Worm (Caenorhabditis elegans) whole organism, mixed stage, embryonic: Measurements from ENCODE around the gene toe-1.

Source experiments
- M03D4.4 ChIP-seq: sonication (generic microtip); optimal IDR thresholded peaks from 2 replicates; lab custom pipeline; 2017; ENCODE audit warnings: mild to moderate bottlenecking, missing genetic modification characterization, missing compliant biosample characterization
- bed-3 ChIP-seq: fragments of 200-800 bp; sonication (Bioruptor generic); optimal IDR thresholded peaks from 3 replicates; lab custom pipeline; 2018; ENCODE audit warnings: mild to moderate bottlenecking, missing genetic modification characterization, moderate library complexity, missing compliant biosample characterization
- blmp-1 ChIP-seq: fragments of 150-350 bp; optimal IDR thresholded peaks from 2 replicates; lab custom pipeline; 2014; ENCODE audit warnings: missing biosample characterization, missing genetic modification characterization
- ceh-43 ChIP-seq: fragments of 200-800 bp; sonication (Bioruptor generic); optimal IDR thresholded peaks from 2 replicates; lab custom pipeline; 2018; ENCODE audit warnings: mild to moderate bottlenecking, missing genetic modification characterization, moderate library complexity, missing compliant biosample characterization
- ceh-83 ChIP-seq: fragments of 200-800 bp; sonication (Bioruptor generic); optimal IDR thresholded peaks from 2 replicates; lab custom pipeline; 2018; ENCODE audit warnings: mild to moderate bottlenecking, missing genetic modification characterization, missing compliant biosample characterization
- ces-1 ChIP-seq: fragments of 150-350 bp; optimal IDR thresholded peaks from 2 replicates; lab custom pipeline; 2014; ENCODE audit warnings: missing biosample characterization, missing genetic modification reagents, missing genetic modification characterization
- cnd-1 ChIP-seq: fragments of 200-800 bp; sonication (Bioruptor generic); optimal IDR thresholded peaks from 2 replicates; lab custom pipeline; 2018; ENCODE audit warnings: mild to moderate bottlenecking, missing genetic modification characterization, missing compliant biosample characterization
- drap-1 ChIP-seq: fragments of 200-800 bp; sonication (Bioruptor generic); optimal IDR thresholded peaks from 3 replicates; lab custom pipeline; 2018; ENCODE audit warnings: mild to moderate bottlenecking, missing genetic modification characterization, missing compliant biosample characterization
- elt-1 ChIP-seq: sonication (generic microtip); optimal IDR thresholded peaks from 2 replicates; lab custom pipeline; 2017; ENCODE audit warnings: missing genetic modification characterization, mild to moderate bottlenecking, missing compliant biosample characterization, antibody characterized with exemption, moderate library complexity, borderline replicate concordance; ENCODE audit not compliant: insufficient read depth
- elt-3 ChIP-seq: fragments of 150-350 bp; optimal IDR thresholded peaks from 2 replicates; lab custom pipeline; 2014; ENCODE audit warnings: missing biosample characterization, missing genetic modification characterization
- flh-1 ChIP-seq: fragments of 200-800 bp; sonication (Bioruptor generic); optimal IDR thresholded peaks from 2 replicates; lab custom pipeline; 2018; ENCODE audit warnings: mild to moderate bottlenecking, missing genetic modification characterization, moderate library complexity, missing compliant biosample characterization
- ham-2 ChIP-seq: fragments of 200-800 bp; sonication (Bioruptor generic); optimal IDR thresholded peaks from 2 replicates; lab custom pipeline; 2018; ENCODE audit warnings: mild to moderate bottlenecking, missing genetic modification characterization, missing compliant biosample characterization
- hlh-1 ChIP-seq: fragments of 150-350 bp; optimal IDR thresholded peaks from 2 replicates; lab custom pipeline; 2014; ENCODE audit warnings: missing biosample characterization, missing genetic modification reagents, missing genetic modification characterization
- lin-13 ChIP-seq: fragments of 150-350 bp; optimal IDR thresholded peaks from 2 replicates; lab custom pipeline; 2014; ENCODE audit warnings: missing biosample characterization, missing genetic modification characterization
- lin-32 ChIP-seq: fragments of 200-800 bp; sonication (Bioruptor generic); optimal IDR thresholded peaks from 2 replicates; lab custom pipeline; 2018; ENCODE audit warnings: mild to moderate bottlenecking, missing genetic modification characterization, missing compliant biosample characterization
- lsy-2 ChIP-seq: fragments of 150-350 bp; optimal IDR thresholded peaks from 2 replicates; lab custom pipeline; 2014; ENCODE audit warnings: missing biosample characterization, missing genetic modification characterization
- mab-5 ChIP-seq: fragments of 150-350 bp; optimal IDR thresholded peaks from 2 replicates; lab custom pipeline; 2014; ENCODE audit warnings: missing biosample characterization, missing genetic modification characterization
- mep-1 ChIP-seq: fragments of 150-350 bp; optimal IDR thresholded peaks from 2 replicates; lab custom pipeline; 2017; ENCODE audit warnings: missing biosample characterization, missing genetic modification reagents, missing genetic modification characterization, inconsistent platforms
- mls-2 ChIP-seq: sonication (generic microtip); optimal IDR thresholded peaks from 2 replicates; lab custom pipeline; 2016; ENCODE audit warnings: mild to moderate bottlenecking, missing genetic modification characterization, moderate library complexity, missing compliant biosample characterization
- nhr-12 ChIP-seq: fragments of 150-350 bp; optimal IDR thresholded peaks from 2 replicates; lab custom pipeline; 2014; ENCODE audit warnings: missing biosample characterization, missing genetic modification characterization
- nhr-2 ChIP-seq: fragments of 150-350 bp; optimal IDR thresholded peaks from 2 replicates; lab custom pipeline; 2014; ENCODE audit warnings: missing biosample characterization, missing genetic modification characterization
- nhr-237 ChIP-seq: fragments of 150-350 bp; optimal IDR thresholded peaks from 2 replicates; lab custom pipeline; 2014; ENCODE audit warnings: missing biosample characterization, missing genetic modification characterization
- nhr-28 ChIP-seq: fragments of 150-350 bp; optimal IDR thresholded peaks from 2 replicates; lab custom pipeline; 2014; ENCODE audit warnings: missing biosample characterization, missing genetic modification characterization
- nhr-76 ChIP-seq: sonication (generic microtip); optimal IDR thresholded peaks from 2 replicates; lab custom pipeline; 2017; ENCODE audit warnings: missing biosample characterization, missing genetic modification characterization
- pha-4 ChIP-seq: fragments of 150-350 bp; optimal IDR thresholded peaks from 2 replicates; lab custom pipeline; 2018; ENCODE audit warnings: missing biosample characterization, missing genetic modification reagents, missing genetic modification characterization
- sem-2 ChIP-seq: fragments of 200-800 bp; sonication (Bioruptor generic); optimal IDR thresholded peaks from 2 replicates; lab custom pipeline; 2018; ENCODE audit warnings: mild to moderate bottlenecking, missing genetic modification characterization, missing compliant biosample characterization
- snpc-4 ChIP-seq: fragments of 150-350 bp; optimal IDR thresholded peaks from 2 replicates; lab custom pipeline; 2014; ENCODE audit warnings: missing biosample characterization, missing genetic modification characterization
- sptf-1 ChIP-seq: sonication (generic microtip); optimal IDR thresholded peaks from 2 replicates; lab custom pipeline; 2017; ENCODE audit warnings: mild to moderate bottlenecking, missing genetic modification characterization, moderate library complexity, missing compliant biosample characterization
- tbx-8 ChIP-seq: fragments of 200-800 bp; sonication (Bioruptor generic); optimal IDR thresholded peaks from 2 replicates; lab custom pipeline; 2018; ENCODE audit warnings: mild to moderate bottlenecking, missing genetic modification characterization, moderate library complexity, missing compliant biosample characterization
- unc-120 ChIP-seq: sonication (generic microtip); optimal IDR thresholded peaks from 2 replicates; lab custom pipeline; 2017; ENCODE audit warnings: missing genetic modification characterization, missing compliant biosample characterization; ENCODE audit not compliant: poor library complexity, severe bottlenecking
- unc-39 ChIP-seq: fragments of 150-350 bp; optimal IDR thresholded peaks from 2 replicates; lab custom pipeline; 2014; ENCODE audit warnings: missing biosample characterization, missing genetic modification characterization
- zip-8 ChIP-seq: fragments of 150-350 bp; optimal IDR thresholded peaks from 2 replicates; lab custom pipeline; 2014; ENCODE audit warnings: missing biosample characterization, missing genetic modification characterization
- ztf-11 ChIP-seq: fragments of 150-350 bp; optimal IDR thresholded peaks from 2 replicates; lab custom pipeline; 2014; ENCODE audit warnings: missing biosample characterization, missing genetic modification characterization

The toe-1 gene

DNA sequence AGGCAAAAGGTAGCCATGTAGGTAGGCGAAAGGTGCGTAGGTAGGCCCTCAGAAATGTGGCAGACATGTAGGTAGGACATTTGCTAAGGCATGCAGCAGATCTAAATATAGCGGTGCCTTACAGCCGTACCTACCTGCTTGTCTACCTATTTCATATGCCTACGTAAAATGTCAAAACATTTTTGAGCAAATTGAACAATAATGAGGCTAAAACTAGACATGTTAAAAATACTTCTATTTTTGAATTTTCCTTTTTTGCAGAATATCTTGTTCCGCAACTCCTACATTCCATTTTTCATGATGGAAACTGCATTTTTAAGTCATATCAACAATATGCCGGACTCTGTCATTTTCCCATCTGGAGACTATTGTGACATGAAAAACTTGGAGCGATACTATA, 9.3 kb downstream of the toe-1 start:
- TF ChIP-seq nhr-12 (tag; lab: Kevin White, UChicago) (no peak), bed-3 (no peak), ceh-83 (no peak), mls-2 (tag; lab: Kevin White, UChicago) (no peak)

DNA sequence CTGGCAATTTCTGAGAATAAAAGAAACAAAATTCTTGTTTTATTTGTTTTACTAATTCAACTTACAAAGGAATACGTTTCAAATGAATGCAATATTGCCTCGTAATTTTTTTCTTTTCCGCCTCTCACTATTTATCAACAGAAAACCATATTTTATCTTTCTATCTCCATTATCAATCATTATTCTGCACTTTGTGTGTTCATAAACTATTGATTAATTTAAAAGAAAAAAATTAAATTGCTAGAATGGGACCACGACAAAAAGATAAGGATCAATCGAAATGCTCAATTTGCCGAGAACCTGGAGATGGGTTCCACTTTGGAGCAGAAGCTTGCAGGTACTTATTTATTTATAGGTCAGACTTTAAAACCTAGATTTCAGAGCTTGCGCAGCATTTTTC, 10.2 kb downstream of the toe-1 start, which contains the start of gene nhr-273:
TSS of gene nhr-273 (plus strand) at position 167 of the 400 bp plus-strand sequence.
- no peak for TF ChIP-seq unc-120 (tag; lab: Kevin White, UChicago)
- TF ChIP-seq ces-1 (GFP tag; lab: Kevin White, UChicago): no peak
- TF ChIP-seq zip-8 (tag; lab: Kevin White, UChicago): no peak
- TF ChIP-seq nhr-76 (tag; lab: Kevin White, UChicago): no peak
- TF ChIP-seq mls-2 (tag; lab: Kevin White, UChicago): no peak
- no peak for TF ChIP-seq lin-32 (GFP tag; lab: Kevin White, UChicago)
- no peak for TF ChIP-seq cnd-1 (tag; lab: Kevin White, UChicago)
- TF ChIP-seq flh-1 (GFP tag; lab: Kevin White, UChicago): no peak
- no peak for TF ChIP-seq lin-13 (tag; lab: Kevin White, UChicago)
- TF ChIP-seq hlh-1 (tag; lab: Kevin White, UChicago): no peak
- TF ChIP-seq ztf-11 (tag; lab: Kevin White, UChicago): no peak
- no peak for TF ChIP-seq elt-3
- TF ChIP-seq sem-2 (GFP tag; lab: Kevin White, UChicago): no peak
- TF ChIP-seq M03D4.4 (tag; lab: Kevin White, UChicago): no peak

DNA sequence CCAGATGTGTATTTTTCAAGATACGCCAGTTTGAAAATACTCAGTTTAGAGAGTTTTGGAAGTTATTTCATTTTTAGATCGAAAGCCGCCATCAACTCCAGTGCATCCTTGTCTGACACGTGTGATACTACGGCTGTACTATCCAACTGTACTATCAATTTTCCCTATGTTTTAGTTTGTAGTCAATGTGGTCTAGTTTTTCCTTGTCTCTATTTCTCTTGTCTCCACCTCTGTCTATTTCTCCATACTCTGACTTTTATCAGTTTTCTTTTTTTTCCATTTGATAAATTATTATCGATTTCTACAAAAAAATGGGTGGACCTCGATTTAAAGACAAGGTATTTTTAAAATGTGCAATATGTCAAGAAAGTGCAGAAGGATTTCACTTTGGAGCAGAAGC, 13.6 kb downstream of the toe-1 start, which contains the start of gene nhr-16:
TSS of gene nhr-16 (plus strand) at position 205 of the 400 bp plus-strand sequence.
- TF ChIP-seq ceh-43 (GFP tag; lab: Kevin White, UChicago) (no peak), tbx-8 (GFP tag; lab: Kevin White, UChicago) (no peak), mls-2 (tag; lab: Kevin White, UChicago) (no peak), hlh-1 (tag; lab: Kevin White, UChicago) (no peak), nhr-76 (tag; lab: Kevin White, UChicago) (no peak), nhr-237 (no peak), pha-4 (no peak), flh-1 (GFP tag; lab: Kevin White, UChicago) (no peak), M03D4.4 (tag; lab: Kevin White, UChicago) (no peak), ces-1 (GFP tag; lab: Kevin White, UChicago) (no peak), lin-13 (tag; lab: Kevin White, UChicago) (no peak), drap-1 (GFP tag; lab: Kevin White, UChicago) (no peak), unc-39 (tag; lab: Kevin White, UChicago) (no peak), cnd-1 (tag; lab: Kevin White, UChicago) (no peak), sptf-1 (tag; lab: Kevin White, UChicago) (no peak), ham-2 (GFP tag; lab: Kevin White, UChicago) (no peak), mab-5 (tag; lab: Kevin White, UChicago) (no peak), mep-1 (no peak), elt-3 (no peak)

DNA sequence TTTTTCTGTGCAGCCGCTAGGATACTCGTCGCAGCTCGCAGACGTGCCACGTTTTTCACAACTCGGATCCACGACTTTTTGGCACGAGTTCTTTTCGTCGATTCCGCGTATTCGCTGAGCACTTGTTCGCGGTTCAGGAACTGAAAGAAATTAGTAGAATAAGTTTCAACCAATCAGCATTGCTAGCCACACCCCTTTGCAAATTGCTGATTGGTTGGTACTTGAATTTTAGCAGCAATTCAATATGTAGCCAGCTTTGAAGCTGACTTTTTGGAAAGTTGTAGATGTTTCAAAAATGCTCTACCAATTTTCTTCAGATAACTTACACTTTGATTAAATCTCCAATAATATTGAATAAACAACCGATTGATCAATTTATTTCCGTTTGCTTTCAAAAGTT, 16.3 kb downstream of the toe-1 start:
- TF ChIP-seq ztf-11 (tag; lab: Kevin White, UChicago): no peak
- no peak for TF ChIP-seq sptf-1 (tag; lab: Kevin White, UChicago)
- no peak for TF ChIP-seq mab-5 (tag; lab: Kevin White, UChicago)
- TF ChIP-seq cnd-1 (tag; lab: Kevin White, UChicago): no peak
- no peak for TF ChIP-seq ham-2 (GFP tag; lab: Kevin White, UChicago)
- no peak for TF ChIP-seq snpc-4 (tag; lab: Kevin White, UChicago)
- TF ChIP-seq elt-1 (tag; lab: Kevin White, UChicago): no peak
- no peak for TF ChIP-seq nhr-12 (tag; lab: Kevin White, UChicago)
- TF ChIP-seq blmp-1 (tag; lab: Kevin White, UChicago): no peak
- TF ChIP-seq drap-1 (GFP tag; lab: Kevin White, UChicago): no peak
- TF ChIP-seq nhr-2 (tag; lab: Kevin White, UChicago): no peak
- TF ChIP-seq ceh-43 (GFP tag; lab: Kevin White, UChicago): no peak
- no peak for TF ChIP-seq sem-2 (GFP tag; lab: Kevin White, UChicago)
- TF ChIP-seq M03D4.4 (tag; lab: Kevin White, UChicago): no peak
- TF ChIP-seq ceh-83: no peak
- no peak for TF ChIP-seq unc-120 (tag; lab: Kevin White, UChicago)
- no peak for TF ChIP-seq nhr-28 (tag; lab: Kevin White, UChicago)
- TF ChIP-seq elt-3: no peak
- no peak for TF ChIP-seq lsy-2
- no peak for TF ChIP-seq nhr-237
